Worm (Caenorhabditis elegans) whole organism, L2 larva: Measurements from ENCODE around the gene egrh-3.

Experiments used
- C34F6.9 ChIP-seq: fragments of 150-350 bp; optimal IDR thresholded peaks from 2 replicates; lab custom pipeline; 2014; ENCODE audit warnings: missing biosample characterization, missing genetic modification characterization
- F13H6.1 ChIP-seq: sonication (generic microtip); optimal IDR thresholded peaks from 2 replicates; lab custom pipeline; 2016; ENCODE audit warnings: missing genetic modification characterization, missing compliant biosample characterization
- R02D3.7 ChIP-seq: fragments of 150-350 bp; optimal IDR thresholded peaks from 2 replicates; lab custom pipeline; 2014; ENCODE audit warnings: missing biosample characterization, missing genetic modification characterization
- Y55F3AM.14 ChIP-seq: fragments of 200-800 bp; sonication (Bioruptor generic); optimal IDR thresholded peaks from 2 replicates; lab custom pipeline; 2018; ENCODE audit warnings: mild to moderate bottlenecking, missing genetic modification characterization, missing compliant biosample characterization
- ZK546.5 ChIP-seq: sonication (generic microtip); optimal IDR thresholded peaks from 2 replicates; lab custom pipeline; 2017; ENCODE audit warnings: missing biosample characterization, missing genetic modification characterization
- alr-1 ChIP-seq: fragments of 150-350 bp; optimal IDR thresholded peaks from 2 replicates; lab custom pipeline; 2014; ENCODE audit warnings: missing biosample characterization, missing genetic modification characterization
- aly-2 ChIP-seq: fragments of 150-350 bp; optimal IDR thresholded peaks from 2 replicates; lab custom pipeline; 2014; ENCODE audit warnings: missing biosample characterization, missing genetic modification characterization
- ama-1 ChIP-seq: fragments of 150-350 bp; optimal IDR thresholded peaks from 2 replicates; lab custom pipeline; 2018; ENCODE audit warnings: inconsistent platforms
- blmp-1 ChIP-seq: sonication (generic microtip); optimal IDR thresholded peaks from 2 replicates; lab custom pipeline; 2017; ENCODE audit warnings: missing genetic modification characterization, mild to moderate bottlenecking, missing compliant biosample characterization, antibody characterized with exemption, moderate library complexity; ENCODE audit not compliant: insufficient read depth
- ceh-16 ChIP-seq: fragments of 150-350 bp; optimal IDR thresholded peaks from 2 replicates; lab custom pipeline; 2014; ENCODE audit warnings: missing biosample characterization, missing genetic modification characterization
- ceh-82 ChIP-seq: fragments of 150-350 bp; optimal IDR thresholded peaks from 2 replicates; lab custom pipeline; 2014; ENCODE audit warnings: missing biosample characterization, missing genetic modification characterization
- crh-2 ChIP-seq: sonication (generic microtip); optimal IDR thresholded peaks from 2 replicates; lab custom pipeline; 2017; ENCODE audit warnings: missing biosample characterization, missing genetic modification characterization
- egl-27 ChIP-seq: sonication (generic microtip); optimal IDR thresholded peaks from 3 replicates; lab custom pipeline; 2017; ENCODE audit warnings: missing biosample characterization, missing genetic modification reagents, missing genetic modification characterization
- elt-1 ChIP-seq: fragments of 150-350 bp; optimal IDR thresholded peaks from 2 replicates; lab custom pipeline; 2014; ENCODE audit warnings: missing biosample characterization, missing genetic modification characterization
- lin-11 ChIP-seq: fragments of 150-350 bp; sonication (generic microtip); optimal IDR thresholded peaks from 2 replicates; lab custom pipeline; 2014; ENCODE audit warnings: missing biosample characterization, missing genetic modification characterization, inconsistent platforms, mixed read lengths
- lin-13 ChIP-seq: fragments of 150-350 bp; optimal IDR thresholded peaks from 2 replicates; lab custom pipeline; 2014; ENCODE audit warnings: missing biosample characterization, missing genetic modification reagents, missing genetic modification characterization
- lin-39 ChIP-seq: fragments of 150-350 bp; optimal IDR thresholded peaks from 2 replicates; lab custom pipeline; 2014; ENCODE audit warnings: missing biosample characterization, missing genetic modification reagents, missing genetic modification characterization
- lsy-2 ChIP-seq, 2 experiments: fragments of 150-350 bp in 1 of 2; sonication (generic microtip) in 1 of 2; optimal IDR thresholded peaks; 2 replicates each; lab custom pipeline; 2014 to 2017; ENCODE audit warnings: missing biosample characterization in 2 of 2, missing genetic modification characterization in 2 of 2
- mab-5 ChIP-seq: fragments of 150-350 bp; optimal IDR thresholded peaks from 2 replicates; lab custom pipeline; 2014; ENCODE audit warnings: missing biosample characterization, missing genetic modification characterization
- mbf-1 ChIP-seq: sonication (generic microtip); optimal IDR thresholded peaks from 2 replicates; lab custom pipeline; 2017; ENCODE audit warnings: missing biosample characterization, missing genetic modification characterization
- mdl-1 ChIP-seq, 2 experiments: fragments of 150-350 bp in 1 of 2; sonication (generic microtip) in 1 of 2; optimal IDR thresholded peaks; 2 replicates each; lab custom pipeline; 2017; ENCODE audit warnings: missing biosample characterization in 2 of 2, missing genetic modification characterization in 2 of 2
- nhr-11 ChIP-seq: fragments of 150-350 bp; optimal IDR thresholded peaks from 2 replicates; lab custom pipeline; 2014; ENCODE audit warnings: missing biosample characterization, missing genetic modification characterization
- nhr-12 ChIP-seq: fragments of 150-350 bp; optimal IDR thresholded peaks from 2 replicates; lab custom pipeline; 2014; ENCODE audit warnings: missing biosample characterization, missing genetic modification characterization
- nhr-129 ChIP-seq: fragments of 150-350 bp; optimal IDR thresholded peaks from 2 replicates; lab custom pipeline; 2014; ENCODE audit warnings: missing biosample characterization, missing genetic modification characterization
- nhr-237 ChIP-seq: fragments of 150-350 bp; optimal IDR thresholded peaks from 2 replicates; lab custom pipeline; 2014; ENCODE audit warnings: missing biosample characterization, missing genetic modification characterization
- nhr-25 ChIP-seq: fragments of 150-350 bp; sonication (generic microtip); optimal IDR thresholded peaks from 3 replicates; lab custom pipeline; 2014; ENCODE audit warnings: missing biosample characterization, missing genetic modification characterization
- nhr-6 ChIP-seq: fragments of 150-350 bp; optimal IDR thresholded peaks from 2 replicates; lab custom pipeline; 2014; ENCODE audit warnings: missing biosample characterization, missing genetic modification characterization
- nhr-77 ChIP-seq: fragments of 150-350 bp; optimal IDR thresholded peaks from 2 replicates; lab custom pipeline; 2014; ENCODE audit warnings: missing biosample characterization, missing genetic modification characterization
- sem-4 ChIP-seq: fragments of 150-350 bp; optimal IDR thresholded peaks from 2 replicates; lab custom pipeline; 2014; ENCODE audit warnings: missing biosample characterization, missing genetic modification reagents, missing genetic modification characterization
- skn-1 ChIP-seq: sonication (generic microtip); optimal IDR thresholded peaks from 2 replicates; lab custom pipeline; 2017; ENCODE audit warnings: missing biosample characterization, missing genetic modification characterization
- sma-3 ChIP-seq: sonication (generic microtip); optimal IDR thresholded peaks from 2 replicates; lab custom pipeline; 2016; ENCODE audit warnings: missing genetic modification reagents, missing genetic modification characterization, missing compliant biosample characterization
- sma-9 ChIP-seq, 2 experiments: fragments of 150-350 bp in 1 of 2; sonication (generic microtip) in 1 of 2; optimal IDR thresholded peaks; 2 replicates each; lab custom pipeline; 2014 to 2016; ENCODE audit warnings: missing genetic modification characterization in 2 of 2, mild to moderate bottlenecking in 1 of 2, missing biosample characterization in 1 of 2, missing compliant biosample characterization in 1 of 2, missing genetic modification reagents in 1 of 2, moderate library complexity in 1 of 2
- snpc-4 ChIP-seq: fragments of 150-350 bp; optimal IDR thresholded peaks from 2 replicates; lab custom pipeline; 2014; ENCODE audit warnings: missing biosample characterization, missing genetic modification characterization
- unc-39 ChIP-seq: fragments of 150-350 bp; optimal IDR thresholded peaks from 2 replicates; lab custom pipeline; 2014; ENCODE audit warnings: missing biosample characterization, missing genetic modification characterization
- unc-55 ChIP-seq: fragments of 150-350 bp; sonication (generic microtip); optimal IDR thresholded peaks from 3 replicates; lab custom pipeline; 2014; ENCODE audit warnings: missing biosample characterization, missing genetic modification reagents, missing genetic modification characterization
- unc-62 ChIP-seq: fragments of 150-350 bp; optimal IDR thresholded peaks from 2 replicates; lab custom pipeline; 2014; ENCODE audit warnings: missing biosample characterization, missing genetic modification reagents, missing genetic modification characterization
- zag-1 ChIP-seq: fragments of 150-350 bp; optimal IDR thresholded peaks from 2 replicates; lab custom pipeline; 2014; ENCODE audit warnings: missing biosample characterization, missing genetic modification characterization
- ztf-1 ChIP-seq: fragments of 200-800 bp; sonication (Bioruptor generic); conservative IDR thresholded peaks from 2 replicates; pipeline ENCODE4 v1.3.6; 2022; ENCODE audit warnings: missing genetic modification characterization, missing compliant biosample characterization
- ztf-11 ChIP-seq: sonication (generic microtip); optimal IDR thresholded peaks from 2 replicates; lab custom pipeline; 2017; ENCODE audit warnings: missing biosample characterization, missing genetic modification characterization
- ztf-4 ChIP-seq: fragments of 150-350 bp; optimal IDR thresholded peaks from 2 replicates; lab custom pipeline; 2014; ENCODE audit warnings: missing biosample characterization, missing genetic modification characterization

egrh-3 gene

ce11 chrIV:2665388-2665978, 23.1 kb downstream of the egrh-3 start:
- TF ChIP-seq nhr-25 (tag; lab: Kevin White, UChicago) (no peak), F13H6.1 (tag; lab: Kevin White, UChicago) (peak; percentile 47), ztf-1 (GFP tag; lab: Robert Waterston, UW) (no peak), nhr-129 (tag; lab: Kevin White, UChicago) (peak; percentile 25), elt-1 (tag; lab: Kevin White, UChicago) (no peak), sma-9 (GFP tag; optimal IDR thresholded peaks at IDR 0.05; lab: Kevin White, UChicago) (peak; percentile 42), sma-9 (tag; optimal IDR thresholded peaks at IDR 0.05; lab: Kevin White, UChicago) (no peak), lsy-2 (tag; optimal IDR thresholded peaks at IDR 0.05; lab: Kevin White, UChicago) (peak in 1 of 2 experiments; percentile 8), unc-62 (GFP tag; lab: Kevin White, UChicago) (no peak)

ce11 chrIV:2664901-2665201, 23.7 kb downstream of the egrh-3 start:
- TF ChIP-seq unc-39 (tag; lab: Kevin White, UChicago) (no peak), mdl-1 (tag; optimal IDR thresholded peaks at IDR 0.05; lab: Kevin White, UChicago) (no peak), skn-1 (tag; lab: Kevin White, UChicago) (no peak), sem-4 (tag; lab: Kevin White, UChicago) (no peak), ama-1 (lab: Kevin White, UChicago) (no peak), sma-9 (GFP tag; optimal IDR thresholded peaks at IDR 0.05; lab: Kevin White, UChicago) (no peak), sma-9 (tag; optimal IDR thresholded peaks at IDR 0.05; lab: Kevin White, UChicago) (no peak)

- TF ChIP-seq nhr-6 (tag; lab: Kevin White, UChicago) (no peak), lin-39 (no peak), elt-1 (tag; lab: Kevin White, UChicago) (no peak), mdl-1 (tag; optimal IDR thresholded peaks at IDR 0.05; lab: Kevin White, UChicago) (no peak), ama-1 (lab: Kevin White, UChicago) (no peak), ceh-16 (tag; lab: Kevin White, UChicago) (no peak), ceh-82 (tag; lab: Kevin White, UChicago) (no peak), lin-13 (GFP tag; lab: Kevin White, UChicago) (no peak), crh-2 (no peak), aly-2 (tag; lab: Kevin White, UChicago) (no peak), sem-4 (tag; lab: Kevin White, UChicago) (no peak), C34F6.9 (tag; lab: Kevin White, UChicago) (peak; percentile 29), nhr-12 (tag; lab: Kevin White, UChicago) (no peak), blmp-1 (tag; lab: Kevin White, UChicago) (no peak), lin-11 (tag; lab: Kevin White, UChicago) (no peak), F13H6.1 (tag; lab: Kevin White, UChicago) (no peak), nhr-129 (tag; lab: Kevin White, UChicago) (peak; percentile 31), R02D3.7 (tag; lab: Kevin White, UChicago) (no peak), snpc-4 (tag; lab: Kevin White, UChicago) (no peak), nhr-11 (tag; lab: Kevin White, UChicago) (no peak), mbf-1 (no peak), Y55F3AM.14 (no peak), sma-3 (no peak), unc-62 (GFP tag; lab: Kevin White, UChicago) (no peak), ztf-11 (no peak), unc-55 (GFP tag; lab: Kevin White, UChicago) (peak; percentile 10), mab-5 (tag; lab: Kevin White, UChicago) (no peak), sma-9 (GFP tag; optimal IDR thresholded peaks at IDR 0.05; lab: Kevin White, UChicago) (no peak), sma-9 (tag; optimal IDR thresholded peaks at IDR 0.05; lab: Kevin White, UChicago) (no peak), unc-39 (tag; lab: Kevin White, UChicago) (no peak), nhr-77 (tag; lab: Kevin White, UChicago) (no peak), alr-1 (tag; lab: Kevin White, UChicago) (no peak), nhr-25 (tag; lab: Kevin White, UChicago) (no peak), ZK546.5 (tag; lab: Kevin White, UChicago) (no peak), zag-1 (peak; percentile 35), egl-27 (tag; lab: Kevin White, UChicago) (no peak), nhr-237 (tag; lab: Kevin White, UChicago) (no peak), skn-1 (tag; lab: Kevin White, UChicago) (no peak), ztf-4 (tag; lab: Kevin White, UChicago) (no peak), lsy-2 (tag; optimal IDR thresholded peaks at IDR 0.05; lab: Kevin White, UChicago) (peak; percentile 15 to 58)
- TF ChIP-seq, all 48 proteins: peak for 5
Measured at ce11 chrIV:2663953-2664900, 24.3 kb downstream of the egrh-3 start, which contains the start of gene Y69A2AR.31. Gene Y69A2AR.31, minus strand, starts transcription at chrIV:2664003.
